Fruit fly (Drosophila melanogaster): ENCODE data around the gene tara.

- TF ChIP-seq CG43689 (GFP tag; IDR thresholded peaks at IDR 0.05) (no peak), ac (GFP tag; optimal IDR thresholded peaks at IDR 0.05) (no peak), pan (optimal IDR thresholded peaks at IDR 0.05) (no peak), pan (GFP tag; optimal IDR thresholded peaks at IDR 0.05 in 1 of 2, IDR thresholded peaks at IDR 0.05 in 1 of 2) (no peak), Abd-B (GFP tag; optimal IDR thresholded peaks at IDR 0.05) (no peak), CG10366 (GFP tag; IDR thresholded peaks at IDR 0.05) (no peak), Mes4 (GFP tag; optimal IDR thresholded peaks at IDR 0.05) (peak; percentile 12)
These were observed 38.3 kb downstream of the tara start, which contains the start of the genes bor and asun for dm6 chr3R:16263522-16264305.
